Worm (Caenorhabditis elegans): Measurements from ENCODE around the gene pqn-48.
"Not testable (repeated sequence)": the region's sequence is repeated elsewhere in the genome, so short reads cannot be mapped to it uniquely, and the experiment has no call there.

Gene pqn-48

DNA sequence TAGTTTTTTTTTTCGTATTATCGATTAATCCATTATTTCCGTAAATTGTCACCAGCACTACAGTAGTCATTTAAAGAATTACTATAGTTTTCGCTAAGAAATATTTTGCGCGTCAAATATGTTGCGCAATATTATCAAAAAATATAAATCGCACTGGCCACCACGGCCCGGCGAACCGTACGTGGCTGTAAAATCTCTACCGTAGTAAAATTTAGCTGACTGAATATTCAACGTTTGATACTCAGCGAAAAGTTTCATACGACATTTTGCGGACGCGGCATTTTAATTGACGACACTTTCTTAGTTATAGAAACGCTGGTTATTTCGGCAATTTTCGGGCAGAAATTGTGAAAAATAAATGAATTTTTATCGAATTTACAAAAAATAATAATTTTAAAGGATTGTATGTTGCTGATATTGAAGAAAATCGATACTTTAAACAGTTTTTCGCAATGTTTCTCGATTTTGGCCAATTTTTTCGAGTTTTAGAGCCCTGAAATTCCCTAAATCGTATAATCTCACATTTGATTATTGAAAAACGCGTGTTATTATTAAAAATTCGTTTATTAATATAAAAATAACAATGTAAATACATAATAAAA, 9.3 kb downstream of the pqn-48 start (continued):
- TF ChIP-seq nhr-41 (GFP tag; IDR thresholded peaks at IDR 0.05) (peak; percentile 98), F44E2.7 (GFP tag; IDR thresholded peaks at IDR 0.05) (peak; percentile 89), tra-1 (GFP tag; IDR thresholded peaks at IDR 0.05) (peak; percentile 100), vab-7 (GFP tag; IDR thresholded peaks at IDR 0.05) (peak; percentile 97), mes-2 (tag; optimal IDR thresholded peaks at IDR 0.05; ENCODE audit: poor library complexity, severe bottlenecking) (peak; percentile 86), lin-1 (GFP tag; IDR thresholded peaks at IDR 0.05) (peak; percentile 97), set-16 (GFP tag; IDR thresholded peaks at IDR 0.05) (peak; percentile 43), dmd-9 (GFP tag; IDR thresholded peaks at IDR 0.05) (peak; percentile 100), D1046.2 (GFP tag; IDR thresholded peaks at IDR 0.05) (peak; percentile 98), dmd-6 (GFP tag; IDR thresholded peaks at IDR 0.05) (peak; percentile 99), F49E8.2 (tag; optimal IDR thresholded peaks at IDR 0.05; ENCODE audit: borderline replicate concordance) (peak; percentile 24), nhr-42 (GFP tag; IDR thresholded peaks at IDR 0.05) (peak; percentile 99), mxl-2 (GFP tag; conservative IDR thresholded peaks at IDR 0.05) (peak; percentile 92), rbr-2 (tag; optimal IDR thresholded peaks at IDR 0.05) (peak; percentile 83), snpc-1.2 (GFP tag; IDR thresholded peaks at IDR 0.05) (peak; percentile 83), egl-43 (GFP tag; IDR thresholded peaks at IDR 0.05) (peak; percentile 93), hif-1 (tag; optimal IDR thresholded peaks at IDR 0.05) (peak in 1 of 2 experiments; percentile 25), lin-38 (GFP tag; IDR thresholded peaks at IDR 0.05) (peak; percentile 98), spr-1 (tag; optimal IDR thresholded peaks at IDR 0.05) (peak; percentile 68), mep-1 (tag; optimal IDR thresholded peaks at IDR 0.05) (peak; percentile 28), nhr-48 (tag; optimal IDR thresholded peaks at IDR 0.05) (peak; percentile 40), F37D6.2 (tag; optimal IDR thresholded peaks at IDR 0.05) (peak; percentile 34)

DNA sequence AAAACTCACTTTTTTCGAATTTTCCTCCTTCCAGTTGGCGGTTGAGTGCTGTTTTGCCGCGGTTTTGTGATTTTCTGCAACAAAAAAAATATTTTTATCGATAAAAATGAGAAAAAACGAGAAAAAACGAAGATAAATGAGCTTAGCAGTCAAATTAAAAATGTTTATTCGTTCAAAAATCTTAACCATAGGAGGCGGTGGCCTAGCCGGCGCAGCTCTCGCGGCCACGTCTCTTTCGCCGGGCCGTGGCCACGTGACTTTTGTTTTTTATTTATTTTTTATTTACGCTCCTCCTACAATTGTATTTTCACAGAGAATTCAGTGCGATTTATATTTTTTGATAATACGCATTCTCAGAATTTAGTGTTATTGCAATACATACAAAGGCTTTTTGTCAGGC, 11.0 kb downstream of the pqn-48 start:
- TF ChIP-seq dpl-1 (GFP tag; optimal IDR thresholded peaks at IDR 0.05) = peak; percentile 37
- TF ChIP-seq lin-38 (GFP tag; IDR thresholded peaks at IDR 0.05) = peak; percentile 77
- TF ChIP-seq aha-1 (tag) = peak; percentile 79
- TF ChIP-seq mes-2 (tag; optimal IDR thresholded peaks at IDR 0.05; ENCODE audit: poor library complexity, severe bottlenecking) = peak; percentile 21
- TF ChIP-seq tra-1 (GFP tag; IDR thresholded peaks at IDR 0.05) = peak; percentile 57; the same call in 1 of the 2 replicates
- peak; percentile 31 for TF ChIP-seq rbr-2 (tag; optimal IDR thresholded peaks at IDR 0.05)
- TF ChIP-seq mdl-1 (tag; optimal IDR thresholded peaks at IDR 0.05) = peak in 1 of 2 experiments; percentile 58
- peak; percentile 76; the same call in 1 of the 2 replicates for TF ChIP-seq ZK337.2 (GFP tag; IDR thresholded peaks at IDR 0.05)
- peak; percentile 39; the same call in 1 of the 2 replicates for TF ChIP-seq set-16 (GFP tag; IDR thresholded peaks at IDR 0.05)
- peak; percentile 51; the same call in 1 of the 2 replicates for TF ChIP-seq D1046.2 (GFP tag; IDR thresholded peaks at IDR 0.05)
- TF ChIP-seq dve-1 (tag; optimal IDR thresholded peaks at IDR 0.05; ENCODE audit: insufficient read depth) = peak; percentile 11
- TF ChIP-seq zfp-3 (GFP tag; conservative IDR thresholded peaks at IDR 0.05) = peak; percentile 60; the same call in 1 of the 2 replicates
- peak; percentile 46 for TF ChIP-seq hmg-1.1 (GFP tag; IDR thresholded peaks at IDR 0.05)
- TF ChIP-seq hlh-30 (tag; optimal IDR thresholded peaks at IDR 0.05; ENCODE audit: insufficient read depth) = peak; percentile 26
- TF ChIP-seq php-3 (GFP tag; IDR thresholded peaks at IDR 0.05) = 0 out of 2 replicates have a peak, but pooled peaks have one; percentile 62
- TF ChIP-seq dmd-6 (GFP tag; IDR thresholded peaks at IDR 0.05) = peak; percentile 85
- TF ChIP-seq T20F7.1 (GFP tag; optimal IDR thresholded peaks at IDR 0.05) = peak; percentile 49
- TF ChIP-seq T26A8.4 (GFP tag; IDR thresholded peaks at IDR 0.05) = peak; percentile 24; the same call in 1 of the 2 replicates
- peak; percentile 72; the same call in 1 of the 2 replicates for TF ChIP-seq nhr-42 (GFP tag; IDR thresholded peaks at IDR 0.05)
- TF ChIP-seq madf-9 (GFP tag; conservative IDR thresholded peaks at IDR 0.05) = peak; percentile 60; the same call in 1 of the 2 replicates
- peak; percentile 42; the same call in 1 of the 2 replicates for TF ChIP-seq pha-4 (GFP tag; IDR thresholded peaks at IDR 0.05)
- not testable (repeated sequence) for TF ChIP-seq pha-4 (tag; optimal IDR thresholded peaks at IDR 0.05)
- peak in 1 of 2 experiments; percentile 78 for TF ChIP-seq lsy-2 (tag; optimal IDR thresholded peaks at IDR 0.05)
- TF ChIP-seq dmd-9 (GFP tag; IDR thresholded peaks at IDR 0.05) = peak; percentile 87
- 0 out of 2 replicates have a peak, but pooled peaks have one; percentile 55 for TF ChIP-seq lin-29 (GFP tag; IDR thresholded peaks at IDR 0.05)
- TF ChIP-seq vab-7 (GFP tag; IDR thresholded peaks at IDR 0.05) = 0 out of 2 replicates have a peak, but pooled peaks have one; percentile 15
- TF ChIP-seq hlh-11 (tag; optimal IDR thresholded peaks at IDR 0.05) = peak; percentile 35
- TF ChIP-seq hif-1 (tag; optimal IDR thresholded peaks at IDR 0.05) = peak in 1 of 2 experiments; percentile 29
- peak; percentile 52; the same call in 1 of the 2 replicates for TF ChIP-seq ceh-44 (GFP tag; IDR thresholded peaks at IDR 0.05)

All from whole organism, L4 larva.